Worm (Caenorhabditis elegans): ENCODE data around the gene C17H12.10.
A peak's percentile ranks its signal among the peaks of the same experiment; 100 is the strongest.
"Not testable (repeated sequence)": the region's sequence is repeated elsewhere in the genome, so short reads cannot be mapped to it uniquely, and the experiment has no call there.

Gene C17H12.10

ce11 chrIV:6822406-6822805, 15.8 kb downstream of the C17H12.10 start, which contains the start of gene C17H12.6:
Gene C17H12.6 (minus strand): TSS chrIV:6822506.
- TF ChIP-seq nhr-25 (tag; optimal IDR thresholded peaks at IDR 0.05) (no peak), ceh-16 (tag; optimal IDR thresholded peaks at IDR 0.05) (no peak), nhr-11 (tag; optimal IDR thresholded peaks at IDR 0.05) (no peak), alr-1 (tag; optimal IDR thresholded peaks at IDR 0.05) (no peak), ama-1 (optimal IDR thresholded peaks at IDR 0.05) (no peak), fos-1 (tag; optimal IDR thresholded peaks at IDR 0.05) (no peak)

- peak; percentile 49 for TF ChIP-seq fos-1 (tag; optimal IDR thresholded peaks at IDR 0.05)
- TF ChIP-seq zag-1 (tag; optimal IDR thresholded peaks at IDR 0.05): no peak
- TF ChIP-seq skn-1 (tag; optimal IDR thresholded peaks at IDR 0.05): peak; percentile 85
Observed at ce11 chrIV:6824622-6825021, 18.0 kb downstream of the C17H12.10 start, which contains the start of gene H20E11.3. Gene H20E11.3 (plus strand): TSS chrIV:6824816.

- not testable (repeated sequence) for TF ChIP-seq lin-13 (GFP tag; optimal IDR thresholded peaks at IDR 0.05); C34F6.9 (tag; optimal IDR thresholded peaks at IDR 0.05); unc-39 (tag; optimal IDR thresholded peaks at IDR 0.05)
Observed at ce11 chrIV:6827477-6827876, 20.9 kb downstream of the C17H12.10 start, which contains the start of gene H20E11.2. Gene H20E11.2 (plus strand): TSS chrIV:6827777.

- TF ChIP-seq fos-1 (tag; optimal IDR thresholded peaks at IDR 0.05) (peak; percentile 94), nhr-23 (tag; optimal IDR thresholded peaks at IDR 0.05) (no peak)
Observed at ce11 chrIV:6829902-6830301, 23.3 kb downstream of the C17H12.10 start, which contains the start of gene H20E11.1. Gene H20E11.1 (plus strand): TSS chrIV:6830145.

ce11 chrIV:6832194-6832593, 25.6 kb downstream of the C17H12.10 start:
- TF ChIP-seq unc-39 (tag; optimal IDR thresholded peaks at IDR 0.05): no peak
- no peak for TF ChIP-seq ztf-11 (tag; optimal IDR thresholded peaks at IDR 0.05)
- TF ChIP-seq nhr-6 (tag; optimal IDR thresholded peaks at IDR 0.05): no peak
- TF ChIP-seq lin-39 (tag; optimal IDR thresholded peaks at IDR 0.05): no peak
- TF ChIP-seq nhr-11 (tag; optimal IDR thresholded peaks at IDR 0.05): no peak
- TF ChIP-seq aly-2 (tag; optimal IDR thresholded peaks at IDR 0.05): no peak
- TF ChIP-seq ceh-82 (tag; optimal IDR thresholded peaks at IDR 0.05): no peak
- no peak for TF ChIP-seq sma-9 (GFP tag; optimal IDR thresholded peaks at IDR 0.05)
- TF ChIP-seq sma-9 (tag; optimal IDR thresholded peaks at IDR 0.05): no peak
- TF ChIP-seq elt-1 (tag; optimal IDR thresholded peaks at IDR 0.05): no peak
- TF ChIP-seq crh-2 (tag; optimal IDR thresholded peaks at IDR 0.05): no peak
- no peak for TF ChIP-seq unc-62 (GFP tag; optimal IDR thresholded peaks at IDR 0.05)

- TF ChIP-seq sem-4 (tag; optimal IDR thresholded peaks at IDR 0.05) (peak; percentile 25), ZK546.5 (tag; optimal IDR thresholded peaks at IDR 0.05) (no peak), mab-5 (tag; optimal IDR thresholded peaks at IDR 0.05) (peak; percentile 84)
Observed at ce11 chrIV:6833617-6834016, 27.0 kb downstream of the C17H12.10 start.

- peak; percentile 34 for TF ChIP-seq C34F6.9 (tag; optimal IDR thresholded peaks at IDR 0.05)
- no peak for TF ChIP-seq sma-3 (GFP tag; optimal IDR thresholded peaks at IDR 0.05)
- TF ChIP-seq nhr-237 (tag; optimal IDR thresholded peaks at IDR 0.05): no peak
- TF ChIP-seq sma-9 (GFP tag; optimal IDR thresholded peaks at IDR 0.05): peak; percentile 42
- TF ChIP-seq sma-9 (tag; optimal IDR thresholded peaks at IDR 0.05): no peak
- no peak for TF ChIP-seq R02D3.7 (tag; optimal IDR thresholded peaks at IDR 0.05)
- TF ChIP-seq snpc-4 (tag; optimal IDR thresholded peaks at IDR 0.05): no peak
- TF ChIP-seq lsy-2 (tag; optimal IDR thresholded peaks at IDR 0.05): peak in 1 of 2 experiments; percentile 4
- TF ChIP-seq skn-1 (tag; optimal IDR thresholded peaks at IDR 0.05): no peak
- TF ChIP-seq ztf-11 (tag; optimal IDR thresholded peaks at IDR 0.05): no peak
- TF ChIP-seq unc-55 (GFP tag; optimal IDR thresholded peaks at IDR 0.05): peak; percentile 21
Observed at ce11 chrIV:6834705-6835104, 28.1 kb downstream of the C17H12.10 start.
